Worm (Caenorhabditis elegans) whole organism, L4 larva: ENCODE measurements around the gene M03C11.3.

Experiments
- F26F4.8 ChIP-seq: fragments of 200-800 bp; sonication (Bioruptor generic); conservative IDR thresholded peaks from 2 replicates; pipeline ENCODE4 v1.3.6; 2022; ENCODE audit warnings: missing genetic modification characterization, missing compliant biosample characterization
- F44E2.7 ChIP-seq: fragments of 200-800 bp; sonication (Bioruptor generic); IDR thresholded peaks from 2 replicates; pipeline ENCODE4 v2.1.2; 2022; ENCODE audit warnings: missing genetic modification characterization, missing compliant biosample characterization
- T20F7.1 ChIP-seq: fragments of 200-800 bp; sonication (Bioruptor generic); optimal IDR thresholded peaks from 2 replicates; lab custom pipeline; 2018; ENCODE audit warnings: mild to moderate bottlenecking, missing genetic modification characterization, missing compliant biosample characterization
- T26A8.4 ChIP-seq: fragments of 200-800 bp; sonication (Bioruptor generic); IDR thresholded peaks from 2 replicates; pipeline ENCODE4 v1.3.6; 2022; ENCODE audit warnings: missing genetic modification characterization, missing compliant biosample characterization
- Y48G9A.11 ChIP-seq: fragments of 200-800 bp; sonication (Bioruptor generic); IDR thresholded peaks from 2 replicates; pipeline ENCODE4 v1.3.6; 2022; ENCODE audit warnings: missing genetic modification reagents, missing genetic modification characterization, missing compliant biosample characterization
- Y5F2A.4 ChIP-seq: fragments of 200-800 bp; sonication (Bioruptor generic); optimal IDR thresholded peaks from 2 replicates; lab custom pipeline; 2018; ENCODE audit warnings: mild to moderate bottlenecking, missing genetic modification characterization, missing compliant biosample characterization
- ZK337.2 ChIP-seq: fragments of 200-800 bp; sonication (Bioruptor generic); IDR thresholded peaks from 2 replicates; pipeline ENCODE4 v1.3.6; 2022; ENCODE audit warnings: missing genetic modification reagents, missing genetic modification characterization, missing compliant biosample characterization
- ZK546.5 ChIP-seq, 2 experiments: sonication (generic microtip); optimal IDR thresholded peaks; 2 replicates each; lab custom pipeline; 2017; ENCODE audit warnings: missing biosample characterization in 2 of 2, missing genetic modification characterization in 2 of 2
- aha-1 ChIP-seq: fragments of 150-350 bp; peaks from one replicate; lab custom pipeline; 2014; ENCODE audit warnings: missing biosample characterization, missing genetic modification characterization
- aly-2 ChIP-seq: sonication (generic microtip); optimal IDR thresholded peaks from 2 replicates; lab custom pipeline; 2018; ENCODE audit warnings: missing biosample characterization, missing genetic modification characterization
- ama-1 ChIP-seq: fragments of 150-350 bp; optimal IDR thresholded peaks from 2 replicates; lab custom pipeline; 2014; ENCODE audit warnings: inconsistent platforms, mixed read lengths
- arid-1 ChIP-seq: fragments of 200-800 bp; sonication (Bioruptor generic); conservative IDR thresholded peaks from 2 replicates; pipeline ENCODE4 v1.3.6; 2022; ENCODE audit warnings: missing genetic modification reagents, missing genetic modification characterization, missing compliant biosample characterization
- ceh-20 ChIP-seq: fragments of 200-800 bp; sonication (Bioruptor generic); IDR thresholded peaks from 2 replicates; pipeline ENCODE4 v1.3.6; 2022; ENCODE audit warnings: missing genetic modification reagents, missing genetic modification characterization, missing compliant biosample characterization
- ceh-28 ChIP-seq: fragments of 150-350 bp; optimal IDR thresholded peaks from 2 replicates; lab custom pipeline; 2014; ENCODE audit warnings: missing biosample characterization, missing genetic modification reagents, missing genetic modification characterization
- ceh-32 ChIP-seq: sonication (generic microtip); optimal IDR thresholded peaks from 2 replicates; lab custom pipeline; 2016; ENCODE audit warnings: mild to moderate bottlenecking, missing genetic modification characterization, missing compliant biosample characterization; ENCODE audit not compliant: poor library complexity
- ceh-62 ChIP-seq: sonication (generic microtip); optimal IDR thresholded peaks from 2 replicates; lab custom pipeline; 2017; ENCODE audit warnings: missing biosample characterization, missing genetic modification characterization
- ceh-82 ChIP-seq: sonication (generic microtip); optimal IDR thresholded peaks from 2 replicates; lab custom pipeline; 2017; ENCODE audit warnings: missing biosample characterization, missing genetic modification characterization
- ces-1 ChIP-seq: fragments of 150-350 bp; sonication (generic microtip); optimal IDR thresholded peaks from 4 replicates; lab custom pipeline; 2014; ENCODE audit warnings: missing biosample characterization, missing genetic modification reagents, missing genetic modification characterization
- cey-2 ChIP-seq: sonication (generic microtip); optimal IDR thresholded peaks from 3 replicates; lab custom pipeline; 2017; ENCODE audit warnings: missing genetic modification characterization, mild to moderate bottlenecking, missing compliant biosample characterization, antibody characterized with exemption, borderline replicate concordance; ENCODE audit not compliant: insufficient read depth
- ctbp-1 ChIP-seq: fragments of 200-800 bp; sonication (Bioruptor generic); IDR thresholded peaks from 2 replicates; pipeline ENCODE4 v1.3.6; 2022; ENCODE audit warnings: missing genetic modification reagents, missing genetic modification characterization, missing compliant biosample characterization
- dmd-8 ChIP-seq: fragments of 200-800 bp; sonication (Bioruptor generic); IDR thresholded peaks from 2 replicates; pipeline ENCODE4 v1.3.6; 2022; ENCODE audit warnings: missing genetic modification characterization, missing compliant biosample characterization
- dmd-9 ChIP-seq: fragments of 200-800 bp; sonication (Bioruptor generic); IDR thresholded peaks from 2 replicates; pipeline ENCODE4 v1.3.6; 2022; ENCODE audit warnings: missing genetic modification reagents, missing genetic modification characterization, missing compliant biosample characterization
- dpl-1 ChIP-seq: fragments of 150-350 bp; optimal IDR thresholded peaks from 2 replicates; lab custom pipeline; 2014; ENCODE audit warnings: missing biosample characterization, missing genetic modification reagents, missing genetic modification characterization
- duxl-1 ChIP-seq: sonication (generic microtip); optimal IDR thresholded peaks from 2 replicates; lab custom pipeline; 2016; ENCODE audit warnings: mild to moderate bottlenecking, missing genetic modification characterization, moderate library complexity, missing compliant biosample characterization; ENCODE audit not compliant: poor library complexity
- egl-27 ChIP-seq: sonication (generic microtip); optimal IDR thresholded peaks from 3 replicates; lab custom pipeline; 2017; ENCODE audit warnings: missing biosample characterization, missing genetic modification reagents, missing genetic modification characterization
- fkh-10 ChIP-seq: fragments of 150-350 bp; optimal IDR thresholded peaks from 2 replicates; lab custom pipeline; 2014; ENCODE audit warnings: missing biosample characterization, missing genetic modification reagents, missing genetic modification characterization
- fos-1 ChIP-seq: fragments of 150-350 bp; optimal IDR thresholded peaks from 2 replicates; lab custom pipeline; 2014; ENCODE audit warnings: missing biosample characterization, missing genetic modification characterization
- hlh-30 ChIP-seq: sonication (generic microtip); optimal IDR thresholded peaks from 2 replicates; lab custom pipeline; 2017; ENCODE audit warnings: antibody characterized with exemption, mild to moderate bottlenecking, missing genetic modification characterization, missing compliant biosample characterization; ENCODE audit not compliant: insufficient read depth
- hmg-1.1 ChIP-seq: fragments of 200-800 bp; sonication (Bioruptor generic); IDR thresholded peaks from 2 replicates; pipeline ENCODE4 v1.3.6; 2022; ENCODE audit warnings: missing genetic modification reagents, missing genetic modification characterization, missing compliant biosample characterization
- lin-1 ChIP-seq: fragments of 200-800 bp; sonication (Bioruptor generic); IDR thresholded peaks from 2 replicates; pipeline ENCODE4 v1.3.6; 2022; ENCODE audit warnings: missing genetic modification reagents, missing genetic modification characterization, missing compliant biosample characterization
- lin-13 ChIP-seq: fragments of 150-350 bp; optimal IDR thresholded peaks from 2 replicates; lab custom pipeline; 2014; ENCODE audit warnings: missing biosample characterization, missing genetic modification reagents, missing genetic modification characterization
- lin-29 ChIP-seq: fragments of 200-800 bp; sonication (Bioruptor generic); IDR thresholded peaks from 2 replicates; pipeline ENCODE4 v1.3.6; 2022; ENCODE audit warnings: missing genetic modification reagents, missing genetic modification characterization, missing compliant biosample characterization
- lin-39 ChIP-seq: fragments of 150-350 bp; optimal IDR thresholded peaks from 2 replicates; lab custom pipeline; 2014; ENCODE audit warnings: missing biosample characterization, missing genetic modification reagents, missing genetic modification characterization
- lsy-2 ChIP-seq, 2 experiments: fragments of 150-350 bp in 1 of 2; sonication (generic microtip) in 1 of 2; optimal IDR thresholded peaks; 2 replicates each; lab custom pipeline; 2014 to 2017; ENCODE audit warnings: missing biosample characterization in 2 of 2, missing genetic modification characterization in 2 of 2
- madf-9 ChIP-seq: fragments of 200-800 bp; sonication (Bioruptor generic); conservative IDR thresholded peaks from 2 replicates; pipeline ENCODE4 v1.3.6; 2022; ENCODE audit warnings: missing genetic modification reagents, missing genetic modification characterization, missing compliant biosample characterization
- mdl-1 ChIP-seq, 2 experiments: fragments of 150-350 bp in 1 of 2; sonication (generic microtip) in 1 of 2; optimal IDR thresholded peaks; 2 replicates each; lab custom pipeline; 2014 to 2017; ENCODE audit warnings: missing biosample characterization in 2 of 2, missing genetic modification characterization in 2 of 2
- mdt-29 ChIP-seq: fragments of 200-800 bp; sonication (Bioruptor generic); IDR thresholded peaks from 2 replicates; pipeline ENCODE4 v1.3.6; 2022; ENCODE audit warnings: missing genetic modification reagents, missing genetic modification characterization, missing compliant biosample characterization
- mep-1 ChIP-seq: fragments of 150-350 bp; sonication (generic microtip); optimal IDR thresholded peaks from 3 replicates; lab custom pipeline; 2014; ENCODE audit warnings: missing biosample characterization, missing genetic modification characterization
- mes-2 ChIP-seq: sonication (generic microtip); optimal IDR thresholded peaks from 2 replicates; lab custom pipeline; 2016; ENCODE audit warnings: missing genotype, mild to moderate bottlenecking, missing genetic modification characterization, missing compliant biosample characterization; ENCODE audit not compliant: poor library complexity, severe bottlenecking
- nhr-102 ChIP-seq: sonication (generic microtip); optimal IDR thresholded peaks from 2 replicates; lab custom pipeline; 2016; ENCODE audit warnings: mild to moderate bottlenecking, missing genetic modification characterization, moderate library complexity, missing compliant biosample characterization
- nhr-11 ChIP-seq: fragments of 150-350 bp; optimal IDR thresholded peaks from 2 replicates; lab custom pipeline; 2014; ENCODE audit warnings: missing biosample characterization, missing genetic modification characterization
- nhr-237 ChIP-seq: sonication (generic microtip); optimal IDR thresholded peaks from 2 replicates; lab custom pipeline; 2017; ENCODE audit warnings: missing biosample characterization, missing genetic modification characterization
- nhr-76 ChIP-seq: fragments of 150-350 bp; optimal IDR thresholded peaks from 2 replicates; lab custom pipeline; 2014; ENCODE audit warnings: missing biosample characterization, missing genetic modification characterization
- nhr-77 ChIP-seq: fragments of 150-350 bp; optimal IDR thresholded peaks from 2 replicates; lab custom pipeline; 2014; ENCODE audit warnings: missing biosample characterization, missing genetic modification characterization
- php-3 ChIP-seq: fragments of 200-800 bp; sonication (Bioruptor generic); IDR thresholded peaks from 2 replicates; pipeline ENCODE4 v1.3.6; 2022; ENCODE audit warnings: missing genetic modification reagents, missing genetic modification characterization, missing compliant biosample characterization
- rbr-2 ChIP-seq: sonication (generic microtip); optimal IDR thresholded peaks from 2 replicates; lab custom pipeline; 2016; ENCODE audit warnings: missing genotype, missing genetic modification characterization, missing compliant biosample characterization
- set-16 ChIP-seq: fragments of 200-800 bp; sonication (Bioruptor generic); IDR thresholded peaks from 2 replicates; pipeline ENCODE4 v1.3.6; 2022; ENCODE audit warnings: missing genetic modification reagents, missing genetic modification characterization, missing compliant biosample characterization
- snpc-1.2 ChIP-seq: fragments of 200-800 bp; sonication (Bioruptor generic); IDR thresholded peaks from 2 replicates; pipeline ENCODE4 v1.3.6; 2022; ENCODE audit warnings: missing genetic modification reagents, missing genetic modification characterization, missing compliant biosample characterization
- unc-39 ChIP-seq: sonication (generic microtip); optimal IDR thresholded peaks from 2 replicates; lab custom pipeline; 2017; ENCODE audit warnings: missing biosample characterization, missing genetic modification characterization
- unc-62 ChIP-seq, 3 experiments: fragments of 150-350 bp in 1 of 3; sonication (generic microtip); optimal IDR thresholded peaks in 2 of 3; peaks in 1 of 3; 1 replicate in 1 of 3; 2 replicates in 2 of 3; lab custom pipeline; 2014 to 2017; ENCODE audit warnings: missing biosample characterization in 3 of 3, missing genetic modification characterization in 3 of 3, missing genetic modification reagents in 3 of 3, missing genotype in 1 of 3
- zfp-2 ChIP-seq: sonication (generic microtip); optimal IDR thresholded peaks from 2 replicates; lab custom pipeline; 2016; ENCODE audit warnings: mild to moderate bottlenecking, missing genetic modification characterization, missing compliant biosample characterization
- zip-2 ChIP-seq: fragments of 150-350 bp; optimal IDR thresholded peaks from 2 replicates; lab custom pipeline; 2014; ENCODE audit warnings: missing biosample characterization, missing genetic modification characterization

Gene M03C11.3

DNA sequence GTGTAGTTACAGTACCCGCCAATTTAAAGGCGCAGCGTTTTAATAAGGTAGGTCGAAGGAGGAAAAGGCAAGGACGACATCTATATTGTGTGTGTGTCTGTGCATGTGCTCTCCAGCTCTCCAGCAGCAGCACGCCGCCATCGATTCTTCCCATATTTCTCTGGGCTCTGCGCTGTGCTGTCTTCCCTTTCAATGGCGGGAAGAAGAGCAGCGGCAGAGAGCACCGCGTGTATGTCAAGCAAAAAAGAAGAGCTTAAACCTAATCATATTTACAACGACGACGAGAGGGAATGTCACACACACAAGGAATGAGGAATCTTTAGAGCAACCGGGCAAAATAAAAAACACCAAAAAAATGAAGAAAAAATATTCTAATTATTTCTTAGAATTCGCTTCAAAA lies 6.0 kb upstream of the M03C11.3 start:
- TF ChIP-seq lin-13 (no peak), lin-29 (GFP tag; lab: Robert Waterston, UW) (no peak), ama-1 (no peak), lin-39 (tag; lab: Kevin White, UChicago) (no peak), lin-1 (GFP tag; lab: Robert Waterston, UW) (no peak), ctbp-1 (no peak), ceh-62 (tag; lab: Kevin White, UChicago) (no peak), php-3 (GFP tag; lab: Robert Waterston, UW) (no peak), T26A8.4 (no peak), dmd-9 (GFP tag; lab: Robert Waterston, UW) (no peak), T20F7.1 (GFP tag; lab: Kevin White, UChicago) (no peak), cey-2 (tag; lab: Kevin White, UChicago) (no peak), mdt-29 (GFP tag; lab: Robert Waterston, UW) (no peak), mep-1 (peak; percentile 35), nhr-77 (tag; lab: Kevin White, UChicago) (no peak), ces-1 (GFP tag; lab: Kevin White, UChicago) (no peak), Y5F2A.4 (GFP tag; lab: Kevin White, UChicago) (no peak), dmd-8 (GFP tag; lab: Robert Waterston, UW) (no peak), ZK337.2 (no peak), ceh-28 (no peak), mes-2 (tag; lab: Kevin White, UChicago) (peak; percentile 21), ZK546.5 (tag; optimal IDR thresholded peaks at IDR 0.05; lab: Kevin White, UChicago) (no peak), nhr-237 (tag; lab: Kevin White, UChicago) (no peak), zfp-2 (tag; lab: Kevin White, UChicago) (no peak), F26F4.8 (GFP tag; lab: Robert Waterston, UW) (no peak), snpc-1.2 (GFP tag; lab: Robert Waterston, UW) (no peak), ceh-32 (tag; lab: Kevin White, UChicago) (no peak), nhr-11 (tag; lab: Kevin White, UChicago) (no peak), F44E2.7 (GFP tag; lab: Robert Waterston, UW) (no peak), egl-27 (no peak), rbr-2 (peak; percentile 8), Y48G9A.11 (GFP tag; lab: Robert Waterston, UW) (no peak), nhr-76 (tag; lab: Kevin White, UChicago) (no peak), unc-62 (GFP tag; optimal IDR thresholded peaks at IDR 0.05 in 1 of 2; lab: Kevin White, UChicago) (peak in 1 of 2 experiments; percentile 47), unc-62 (tag; optimal IDR thresholded peaks at IDR 0.05; lab: Kevin White, UChicago) (no peak), madf-9 (no peak), lsy-2 (tag; optimal IDR thresholded peaks at IDR 0.05; lab: Kevin White, UChicago) (peak in 1 of 2 experiments; percentile 26), unc-39 (tag; lab: Kevin White, UChicago) (no peak), ceh-82 (no peak), aly-2 (tag; lab: Kevin White, UChicago) (no peak), ceh-20 (GFP tag; lab: Robert Waterston, UW) (no peak), duxl-1 (tag; lab: Kevin White, UChicago) (no peak), fkh-10 (peak; percentile 38), arid-1 (GFP tag; lab: Robert Waterston, UW) (no peak), zip-2 (tag; lab: Kevin White, UChicago) (no peak), nhr-102 (no peak), hmg-1.1 (GFP tag; lab: Robert Waterston, UW) (peak; percentile 60; the same call in 1 of the 2 replicates), hlh-30 (peak; percentile 50), set-16 (GFP tag; lab: Robert Waterston, UW) (peak; percentile 20; the same call in 1 of the 2 replicates), aha-1 (tag; lab: Kevin White, UChicago) (peak; percentile 82), fos-1 (tag; lab: Kevin White, UChicago) (no peak), mdl-1 (tag; optimal IDR thresholded peaks at IDR 0.05; lab: Kevin White, UChicago) (peak in 1 of 2 experiments; percentile 68), dpl-1 (GFP tag; lab: Kevin White, UChicago) (no peak)
